Worm (Caenorhabditis elegans): Measurements from ENCODE around the gene nhr-18.

DNA sequence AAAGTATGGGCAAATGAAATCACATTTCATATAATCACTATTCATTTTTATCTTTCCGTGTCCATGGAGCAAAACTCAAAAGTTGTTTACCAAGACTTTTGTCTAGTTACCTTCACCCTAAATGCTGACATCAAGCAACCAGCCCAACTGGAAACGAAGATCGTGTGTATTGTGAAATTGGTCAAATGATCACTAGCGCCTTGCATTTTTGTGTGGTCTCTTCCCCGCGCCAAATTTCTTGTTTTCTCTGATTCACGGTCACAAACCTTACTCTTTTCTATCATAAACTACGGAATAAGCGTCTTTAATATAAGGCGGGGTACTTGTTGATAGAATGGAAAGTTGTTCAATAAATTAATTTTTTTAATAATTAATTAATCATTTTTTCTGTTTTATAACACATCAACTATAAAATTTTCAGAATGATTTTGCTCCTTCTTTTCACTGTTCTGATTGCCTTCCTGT is 23.2 kb downstream of the nhr-18 start, which contains the start of gene cyp-33C7:
- TF ChIP-seq lin-13 (GFP tag; optimal IDR thresholded peaks at IDR 0.05) (no peak), dpl-1 (GFP tag; optimal IDR thresholded peaks at IDR 0.05) (peak; percentile 15), ceh-82 (tag; optimal IDR thresholded peaks at IDR 0.05) (no peak)
